Worm (Caenorhabditis elegans) whole organism, young adult: ENCODE results near the gene F59B1.2.

ENCODE experiments used
- F49E8.2 ChIP-seq: sonication (generic microtip); optimal IDR thresholded peaks from 3 replicates; lab custom pipeline; 2017; ENCODE audit warnings: missing genetic modification characterization, mild to moderate bottlenecking, missing compliant biosample characterization, antibody characterized with exemption, moderate library complexity; ENCODE audit not compliant: insufficient read depth
- aptf-3 ChIP-seq: fragments of 200-800 bp; sonication (Bioruptor generic); IDR thresholded peaks from 2 replicates; pipeline ENCODE4 v1.3.6; 2022; ENCODE audit warnings: missing genetic modification characterization, missing compliant biosample characterization
- ceh-58 ChIP-seq: fragments of 200-800 bp; sonication (Bioruptor generic); IDR thresholded peaks from 2 replicates; pipeline ENCODE4 v1.3.6; 2022; ENCODE audit warnings: missing genetic modification characterization, missing compliant biosample characterization
- dpl-1 ChIP-seq: fragments of 150-350 bp; optimal IDR thresholded peaks from 2 replicates; lab custom pipeline; 2014; ENCODE audit warnings: missing biosample characterization, missing genetic modification reagents, missing genetic modification characterization
- him-1 ChIP-seq: sonication (generic microtip); optimal IDR thresholded peaks from 2 replicates; lab custom pipeline; 2016; ENCODE audit warnings: missing genotype, missing genetic modification reagents, missing genetic modification characterization, missing compliant biosample characterization
- madf-6 ChIP-seq: fragments of 200-800 bp; sonication (Bioruptor generic); IDR thresholded peaks from 2 replicates; pipeline ENCODE4 v1.3.6; 2022; ENCODE audit warnings: missing genetic modification reagents, missing genetic modification characterization, missing compliant biosample characterization
- rec-8 ChIP-seq, 2 experiments: sonication (generic microtip); optimal IDR thresholded peaks; 2 replicates each; lab custom pipeline; 2016; ENCODE audit warnings: mild to moderate bottlenecking in 2 of 2, missing genetic modification characterization in 2 of 2, missing genetic modification reagents in 2 of 2, missing genotype in 2 of 2, missing biosample characterization in 1 of 2, missing compliant biosample characterization in 1 of 2, moderate library complexity in 1 of 2
- snpc-4 ChIP-seq, 5 experiments: fragments of 150-350 bp in 1 of 5; sonication (generic microtip) in 4 of 5; optimal IDR thresholded peaks; 2 replicates each; lab custom pipeline; 2014 to 2018; ENCODE audit warnings: missing genetic modification characterization in 5 of 5, missing biosample characterization in 3 of 5, antibody characterized with exemption in 2 of 5, mild to moderate bottlenecking in 2 of 5, missing compliant biosample characterization in 2 of 5, missing genotype in 2 of 5, moderate library complexity in 2 of 5, missing genetic modification reagents in 1 of 5
- unc-130 ChIP-seq: sonication (generic microtip); optimal IDR thresholded peaks from 2 replicates; lab custom pipeline; 2016; ENCODE audit warnings: missing genetic modification reagents, missing genetic modification characterization, missing compliant biosample characterization
- unc-62 ChIP-seq: fragments of 150-350 bp; optimal IDR thresholded peaks from 2 replicates; lab custom pipeline; 2014; ENCODE audit warnings: missing biosample characterization, missing genetic modification reagents, missing genetic modification characterization
- ztf-18 ChIP-seq: sonication (generic microtip); optimal IDR thresholded peaks from 2 replicates; lab custom pipeline; 2016; ENCODE audit warnings: missing genotype, mild to moderate bottlenecking, missing genetic modification characterization, missing compliant biosample characterization
- ztf-26 ChIP-seq: sonication (generic microtip); optimal IDR thresholded peaks from 2 replicates; lab custom pipeline; 2017; ENCODE audit warnings: missing genetic modification characterization, missing compliant biosample characterization

ce11 chrV:3670499-3670898, 37.4 kb downstream of the F59B1.2 start, which contains the start of gene Y39H10B.3:
- TF ChIP-seq unc-62 (GFP tag; lab: Kevin White, UChicago) = no peak
- TF ChIP-seq ztf-26 (tag; lab: Kevin White, UChicago) = no peak
- no peak for TF ChIP-seq ztf-18 (tag; lab: Kevin White, UChicago)
- no peak for TF ChIP-seq him-1 (tag; lab: Kevin White, UChicago)
- no peak for TF ChIP-seq madf-6 (GFP tag; lab: Robert Waterston, UW)
- TF ChIP-seq unc-130 (GFP tag; lab: Kevin White, UChicago) = no peak
- TF ChIP-seq dpl-1 (GFP tag; lab: Kevin White, UChicago) = no peak
- TF ChIP-seq ceh-58 = no peak
- TF ChIP-seq aptf-3 (GFP tag; lab: Robert Waterston, UW) = no peak
- no peak for TF ChIP-seq rec-8 (tag; optimal IDR thresholded peaks at IDR 0.05; lab: Kevin White, UChicago)
- no peak for TF ChIP-seq F49E8.2 (tag; lab: Kevin White, UChicago)
- no peak for TF ChIP-seq snpc-4 (GFP tag; optimal IDR thresholded peaks at IDR 0.05; lab: Kevin White, UChicago)
- TF ChIP-seq snpc-4 (tag; optimal IDR thresholded peaks at IDR 0.05; lab: Kevin White, UChicago) = no peak
